Worm (Caenorhabditis elegans) whole organism, L4/young adult: Measurements from ENCODE around the gene ZK856.6.

Source experiments
- W03F9.2 ChIP-seq: fragments of 150-350 bp; optimal IDR thresholded peaks from 2 replicates; lab custom pipeline; 2014; ENCODE audit warnings: missing biosample characterization, missing genetic modification characterization
- dao-5 ChIP-seq: sonication (generic microtip); optimal IDR thresholded peaks from 2 replicates; lab custom pipeline; 2016; ENCODE audit warnings: missing genotype, missing genetic modification characterization, moderate library complexity, missing compliant biosample characterization
- him-1 ChIP-seq: sonication (generic microtip); optimal IDR thresholded peaks from 2 replicates; lab custom pipeline; 2016; ENCODE audit warnings: missing genotype, missing genetic modification reagents, missing genetic modification characterization, missing compliant biosample characterization

ce11 chrV:10228360-10228759, 29.9 kb downstream of the ZK856.6 start, which contains the start of gene fipr-4:
- no peak for TF ChIP-seq him-1
- no peak for TF ChIP-seq W03F9.2 (tag; lab: Kevin White, UChicago)
- TF ChIP-seq dao-5 = no peak
